Fruit fly (Drosophila melanogaster) whole organism, embryonic: ENCODE measurements around the gene Ilp7.

Source experiments
- CG11504 ChIP-seq: fragments of 200-800 bp; sonication (Bioruptor generic); optimal IDR thresholded peaks from 3 replicates; lab custom pipeline; 2019; ENCODE audit warnings: missing biosample characterization, mild to moderate bottlenecking, missing genetic modification characterization, moderate library complexity
- CG15269 ChIP-seq: fragments of 200-800 bp; sonication (Bioruptor generic); optimal IDR thresholded peaks from 2 replicates; lab custom pipeline; 2018; ENCODE audit warnings: missing biosample characterization, mild to moderate bottlenecking, missing genetic modification characterization, moderate library complexity
- CG17802 ChIP-seq: fragments of 200-800 bp; sonication (Bioruptor generic); optimal IDR thresholded peaks from 2 replicates; lab custom pipeline; 2018; ENCODE audit warnings: missing biosample characterization, mild to moderate bottlenecking, missing genetic modification characterization, moderate library complexity
- CG7839 ChIP-seq: fragments of 200-800 bp; sonication (Bioruptor generic); optimal IDR thresholded peaks from 3 replicates; lab custom pipeline; 2018; ENCODE audit warnings: missing biosample characterization, mild to moderate bottlenecking, missing genetic modification characterization, moderate library complexity
- Drgx ChIP-seq: fragments of 200-800 bp; sonication (Bioruptor generic); IDR thresholded peaks from 2 replicates; pipeline ENCODE4 v1.3.6; 2022; ENCODE audit warnings: missing biosample characterization, missing genetic modification characterization
- H15 ChIP-seq: fragments of 200-800 bp; sonication (Bioruptor generic); IDR thresholded peaks from 3 replicates; pipeline ENCODE4 v1.3.6; 2022; ENCODE audit warnings: missing biosample characterization, missing genetic modification characterization
- Hmr ChIP-seq: fragments of 200-800 bp; sonication (Bioruptor generic); optimal IDR thresholded peaks from 3 replicates; lab custom pipeline; 2017; ENCODE audit warnings: mild to moderate bottlenecking, missing biosample characterization, missing genetic modification reagents, missing genetic modification characterization
- Hr51 ChIP-seq, 2 experiments: fragments of 200-800 bp; sonication (Bioruptor generic); optimal IDR thresholded peaks; 2 replicates in 1 of 2; 3 replicates in 1 of 2; lab custom pipeline; 2016 to 2018; ENCODE audit warnings: missing biosample characterization in 2 of 2, missing genetic modification characterization in 2 of 2, mild to moderate bottlenecking in 1 of 2, moderate library complexity in 1 of 2
- Med ChIP-seq: fragments of 200-800 bp; sonication (Bioruptor generic); peaks from one replicate; lab custom pipeline; 2016; ENCODE audit warnings: missing biosample characterization, missing genetic modification characterization, mild to moderate bottlenecking, inconsistent platforms, moderate library complexity
- Rfx ChIP-seq: fragments of 200-800 bp; sonication (Bioruptor generic); IDR thresholded peaks from 2 replicates; pipeline ENCODE4 v1.3.6; 2022; ENCODE audit warnings: missing biosample characterization, missing genetic modification characterization
- Sox102F ChIP-seq: fragments of 200-800 bp; sonication (Bioruptor generic); optimal IDR thresholded peaks from 2 replicates; lab custom pipeline; 2018; ENCODE audit warnings: missing biosample characterization, mild to moderate bottlenecking, missing genetic modification characterization, moderate library complexity
- dmrt99B ChIP-seq: fragments of 200-800 bp; sonication (Bioruptor generic); optimal IDR thresholded peaks from 2 replicates; lab custom pipeline; 2018; ENCODE audit warnings: missing biosample characterization, mild to moderate bottlenecking, missing genetic modification characterization, moderate library complexity
- dpn ChIP-seq, 2 experiments: fragments of 200-800 bp; sonication (Bioruptor generic); optimal IDR thresholded peaks; 3 replicates each; lab custom pipeline; 2016; ENCODE audit warnings: missing biosample characterization in 2 of 2, missing genetic modification characterization in 2 of 2
- gem ChIP-seq: fragments of 200-800 bp; sonication (Bioruptor generic); optimal IDR thresholded peaks from 2 replicates; lab custom pipeline; 2019; ENCODE audit warnings: missing biosample characterization, mild to moderate bottlenecking, missing genetic modification characterization, moderate library complexity
- row ChIP-seq: fragments of 200-800 bp; sonication (Bioruptor generic); IDR thresholded peaks from 3 replicates; pipeline ENCODE4 v1.3.6; 2022; ENCODE audit warnings: missing biosample characterization, missing genetic modification characterization
- sens ChIP-seq: fragments of 200-800 bp; sonication (Bioruptor generic); peaks from one replicate; lab custom pipeline; 2016; ENCODE audit warnings: missing biosample characterization, missing genetic modification characterization

Ilp7 gene

dm6 chrX:3714994-3715393, 47.6 kb downstream of the Ilp7 start:
- TF ChIP-seq CG15269 (tag; lab: Kevin White, UChicago) = peak; percentile 19
- peak; percentile 40; the same call in 1 of the 3 replicates for TF ChIP-seq row
- peak in 1 of 2 experiments; percentile 11 for TF ChIP-seq Hr51 (GFP tag; optimal IDR thresholded peaks at IDR 0.05; lab: Kevin White, UChicago)
- TF ChIP-seq Rfx (GFP tag; lab: Robert Waterston, UW) = 0 out of 2 replicates have a peak, but pooled peaks have one; percentile 17
- TF ChIP-seq Sox102F (GFP tag; lab: Kevin White, UChicago) = peak; percentile 39
- peak; percentile 67 for TF ChIP-seq Med (GFP tag; lab: Kevin White, UChicago)
- peak; percentile 16 for TF ChIP-seq Hmr (GFP tag; lab: Kevin White, UChicago)
- peak; percentile 42 for TF ChIP-seq CG11504 (tag; lab: Kevin White, UChicago)
- TF ChIP-seq CG7839 (tag; lab: Kevin White, UChicago) = peak; percentile 17
- peak; percentile 27; the same call in 1 of the 2 replicates for TF ChIP-seq Drgx (GFP tag; lab: Robert Waterston, UW)
- TF ChIP-seq dpn (GFP tag; optimal IDR thresholded peaks at IDR 0.05; lab: Kevin White, UChicago) = peak in 1 of 2 experiments; percentile 4
- TF ChIP-seq dmrt99B (tag; lab: Kevin White, UChicago) = peak; percentile 53
- peak; percentile 27 for TF ChIP-seq gem (tag; lab: Kevin White, UChicago)

dm6 chrX:3715616-3716015, 48.2 kb downstream of the Ilp7 start:
- TF ChIP-seq CG17802 (tag; lab: Kevin White, UChicago) (no peak), Drgx (GFP tag; lab: Robert Waterston, UW) (0 out of 2 replicates have a peak, but pooled peaks have one; percentile 13), H15 (GFP tag; lab: Robert Waterston, UW) (no peak), sens (GFP tag; lab: Kevin White, UChicago) (peak; percentile 55)
